Worm (Caenorhabditis elegans) whole organism, early embryonic: ENCODE results near the gene vha-14.

Experiments used
- B0310.2 ChIP-seq: sonication (generic microtip); optimal IDR thresholded peaks from 2 replicates; lab custom pipeline; 2016; ENCODE audit warnings: mild to moderate bottlenecking, missing genetic modification characterization, missing compliant biosample characterization
- F13C5.2 ChIP-seq: sonication (generic microtip); optimal IDR thresholded peaks from 2 replicates; lab custom pipeline; 2017; ENCODE audit warnings: mild to moderate bottlenecking, missing genetic modification characterization, inconsistent platforms, missing compliant biosample characterization
- aly-1 ChIP-seq: sonication (generic microtip); optimal IDR thresholded peaks from 2 replicates; lab custom pipeline; 2016; ENCODE audit warnings: missing genetic modification characterization, missing compliant biosample characterization
- ama-1 ChIP-seq: fragments of 150-350 bp; optimal IDR thresholded peaks from 2 replicates; lab custom pipeline; 2014
- ceh-13 ChIP-seq: fragments of 200-800 bp; sonication (Bioruptor generic); optimal IDR thresholded peaks from 2 replicates; lab custom pipeline; 2018; ENCODE audit warnings: mild to moderate bottlenecking, missing genetic modification characterization, missing compliant biosample characterization
- ceh-36 ChIP-seq: sonication (generic microtip); optimal IDR thresholded peaks from 2 replicates; lab custom pipeline; 2016; ENCODE audit warnings: missing genetic modification characterization, inconsistent platforms, missing compliant biosample characterization
- ets-7 ChIP-seq: sonication (generic microtip); optimal IDR thresholded peaks from 2 replicates; lab custom pipeline; 2016; ENCODE audit warnings: missing genotype, missing genetic modification characterization, missing compliant biosample characterization
- flt-1 ChIP-seq: fragments of 200-800 bp; sonication (Bioruptor generic); IDR thresholded peaks from 2 replicates; pipeline ENCODE4 v1.3.6; 2022; ENCODE audit warnings: missing genetic modification characterization, missing compliant biosample characterization
- hmbx-1 ChIP-seq: sonication (generic microtip); optimal IDR thresholded peaks from 2 replicates; lab custom pipeline; 2016; ENCODE audit warnings: mild to moderate bottlenecking, missing genetic modification characterization, missing compliant biosample characterization
- hmg-4 ChIP-seq: fragments of 200-800 bp; sonication (Bioruptor generic); optimal IDR thresholded peaks from 2 replicates; lab custom pipeline; 2018; ENCODE audit warnings: mild to moderate bottlenecking, missing genetic modification characterization, missing compliant biosample characterization
- hnd-1 ChIP-seq: sonication (generic microtip); optimal IDR thresholded peaks from 2 replicates; lab custom pipeline; 2016; ENCODE audit warnings: missing genetic modification characterization, missing compliant biosample characterization
- pes-1 ChIP-seq: fragments of 200-800 bp; sonication (Bioruptor generic); IDR thresholded peaks from 2 replicates; pipeline ENCODE4 v1.3.6; 2022; ENCODE audit warnings: missing genetic modification reagents, missing genetic modification characterization, missing compliant biosample characterization
- scrt-1 ChIP-seq: fragments of 200-800 bp; sonication (Bioruptor generic); IDR thresholded peaks from 2 replicates; pipeline ENCODE4 v1.3.6; 2022; ENCODE audit warnings: missing genetic modification characterization, missing compliant biosample characterization
- sea-1 ChIP-seq: fragments of 200-800 bp; sonication (Bioruptor generic); conservative IDR thresholded peaks from 2 replicates; pipeline ENCODE4 v1.3.6; 2022; ENCODE audit warnings: missing genetic modification characterization, missing compliant biosample characterization
- tbx-11 ChIP-seq: fragments of 200-800 bp; sonication (Bioruptor generic); IDR thresholded peaks from 2 replicates; pipeline ENCODE4 v1.3.6; 2022; ENCODE audit warnings: missing genetic modification characterization, missing compliant biosample characterization
- tbx-37 ChIP-seq: fragments of 200-800 bp; sonication (Bioruptor generic); conservative IDR thresholded peaks from 2 replicates; pipeline ENCODE4 v1.3.6; 2022; ENCODE audit warnings: missing genetic modification reagents, missing genetic modification characterization, missing compliant biosample characterization
- tra-4 ChIP-seq: sonication (generic microtip); optimal IDR thresholded peaks from 2 replicates; lab custom pipeline; 2017; ENCODE audit warnings: missing genetic modification characterization, missing compliant biosample characterization

The vha-14 gene

DNA sequence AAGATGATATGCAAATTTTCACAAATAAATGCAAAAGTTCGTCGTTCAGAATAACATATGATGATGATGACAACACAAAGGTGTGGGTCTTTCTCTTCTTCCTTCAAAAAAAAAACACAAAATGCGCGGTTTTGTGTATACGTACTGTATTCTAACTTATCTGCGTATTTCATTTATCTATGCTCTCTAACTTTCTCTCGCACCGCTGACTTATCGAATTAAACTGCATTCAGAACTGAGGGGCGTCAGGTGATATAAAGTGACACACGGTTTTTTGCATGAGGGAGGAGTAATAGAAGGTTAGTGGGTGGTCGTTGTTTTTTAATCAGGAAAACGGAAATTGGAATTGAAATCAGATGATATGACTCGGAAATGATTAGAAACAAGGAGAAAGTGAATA, 7.6 kb upstream of the vha-14 start, which contains the start of gene sod-4:
Gene sod-4, minus strand, starts transcription at position 109 of the 400 bp plus-strand sequence.
- no peak for TF ChIP-seq sea-1 (GFP tag; lab: Robert Waterston, UW)
- no peak for TF ChIP-seq ceh-36 (tag; lab: Kevin White, UChicago)
- TF ChIP-seq tbx-11 = no peak

DNA sequence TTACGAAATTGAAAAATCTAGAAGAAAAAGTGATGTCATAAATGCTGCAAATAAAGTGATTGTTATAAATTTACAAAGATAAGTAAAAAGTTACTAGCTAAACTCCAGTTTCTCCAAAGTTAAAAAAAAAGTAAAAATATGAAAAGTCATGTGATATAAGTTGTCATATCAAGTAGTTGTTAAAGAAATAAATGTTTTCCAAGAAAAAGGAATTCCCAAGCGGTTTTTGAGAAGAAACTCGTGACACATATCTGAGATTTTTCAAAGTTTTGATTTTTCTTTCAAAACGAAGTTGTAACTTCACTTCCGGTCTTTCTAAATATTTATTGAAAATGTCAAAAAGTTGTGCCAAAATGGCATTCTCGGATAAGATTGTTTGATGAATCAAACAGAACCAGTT, 6.8 kb upstream of the vha-14 start:
- TF ChIP-seq hnd-1 (tag; lab: Kevin White, UChicago) (no peak), scrt-1 (GFP tag; lab: Robert Waterston, UW) (no peak)

DNA sequence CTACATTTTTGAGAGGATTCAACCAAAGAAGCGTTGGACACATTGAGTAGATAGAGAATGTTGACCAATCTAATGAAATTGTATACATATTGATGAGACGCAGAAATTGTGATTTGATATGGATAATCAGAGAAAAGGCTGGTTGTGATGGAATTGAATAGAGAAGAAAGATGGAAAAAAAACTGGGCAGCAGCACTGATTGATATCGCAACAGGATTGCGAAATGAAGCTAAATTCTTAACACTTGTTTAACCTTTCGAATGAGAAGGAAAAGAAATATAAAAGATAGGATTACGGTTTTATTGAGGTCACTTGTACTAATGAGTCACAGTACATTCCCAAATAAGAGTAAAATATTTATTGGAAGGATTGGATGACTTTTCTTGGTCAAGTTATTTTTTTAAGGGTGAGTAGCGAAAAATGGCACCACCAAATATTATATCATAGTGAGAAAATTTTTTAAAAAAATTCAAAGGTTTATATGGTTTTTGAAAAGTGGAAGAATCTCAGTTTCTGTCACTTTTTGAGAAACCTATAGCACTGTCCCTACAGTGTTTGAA, 5.7 kb upstream of the vha-14 start:
- TF ChIP-seq pes-1 (GFP tag; lab: Robert Waterston, UW) (no peak), flt-1 (GFP tag; lab: Robert Waterston, UW) (no peak), hnd-1 (tag; lab: Kevin White, UChicago) (no peak), ama-1 (lab: Kevin White, UChicago) (no peak), tbx-37 (GFP tag; lab: Robert Waterston, UW) (no peak), tbx-11 (no peak), F13C5.2 (tag; lab: Kevin White, UChicago) (no peak), hmbx-1 (tag; lab: Kevin White, UChicago) (no peak), ceh-36 (tag; lab: Kevin White, UChicago) (no peak), B0310.2 (tag; lab: Kevin White, UChicago) (no peak), scrt-1 (GFP tag; lab: Robert Waterston, UW) (no peak), hmg-4 (GFP tag; lab: Kevin White, UChicago) (no peak), sea-1 (GFP tag; lab: Robert Waterston, UW) (no peak), ceh-13 (GFP tag; lab: Kevin White, UChicago) (no peak), aly-1 (tag; lab: Kevin White, UChicago) (no peak), tra-4 (tag; lab: Kevin White, UChicago) (no peak)

DNA sequence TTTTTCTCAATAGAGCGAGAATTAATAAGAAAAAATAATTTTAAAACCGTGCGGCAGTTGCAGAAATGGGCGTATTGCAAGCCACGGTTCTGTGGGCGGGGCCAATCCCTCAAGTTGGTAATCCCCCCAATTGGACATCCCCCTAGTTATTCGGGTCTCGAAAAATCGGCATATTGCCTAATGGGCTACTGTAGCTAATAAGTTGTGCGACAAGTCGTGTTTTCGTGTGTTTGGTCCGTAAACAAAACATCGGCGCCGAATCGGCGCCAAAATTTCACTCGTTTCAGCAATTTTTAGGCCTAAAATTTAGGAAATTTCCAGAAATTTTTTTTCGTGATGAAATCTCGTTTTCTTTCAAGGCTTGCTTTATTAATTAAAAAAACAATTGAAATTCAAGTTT, 3.6 kb upstream of the vha-14 start:
- TF ChIP-seq tbx-37 (GFP tag; lab: Robert Waterston, UW) = no peak
- TF ChIP-seq F13C5.2 (tag; lab: Kevin White, UChicago) = no peak
- TF ChIP-seq pes-1 (GFP tag; lab: Robert Waterston, UW) = no peak
- no peak for TF ChIP-seq tbx-11
- TF ChIP-seq B0310.2 (tag; lab: Kevin White, UChicago) = no peak
- TF ChIP-seq aly-1 (tag; lab: Kevin White, UChicago) = no peak
- no peak for TF ChIP-seq ama-1 (lab: Kevin White, UChicago)
- no peak for TF ChIP-seq hnd-1 (tag; lab: Kevin White, UChicago)
- TF ChIP-seq flt-1 (GFP tag; lab: Robert Waterston, UW) = no peak
- no peak for TF ChIP-seq ceh-36 (tag; lab: Kevin White, UChicago)
- no peak for TF ChIP-seq tra-4 (tag; lab: Kevin White, UChicago)
- no peak for TF ChIP-seq ets-7 (tag; lab: Kevin White, UChicago)

DNA sequence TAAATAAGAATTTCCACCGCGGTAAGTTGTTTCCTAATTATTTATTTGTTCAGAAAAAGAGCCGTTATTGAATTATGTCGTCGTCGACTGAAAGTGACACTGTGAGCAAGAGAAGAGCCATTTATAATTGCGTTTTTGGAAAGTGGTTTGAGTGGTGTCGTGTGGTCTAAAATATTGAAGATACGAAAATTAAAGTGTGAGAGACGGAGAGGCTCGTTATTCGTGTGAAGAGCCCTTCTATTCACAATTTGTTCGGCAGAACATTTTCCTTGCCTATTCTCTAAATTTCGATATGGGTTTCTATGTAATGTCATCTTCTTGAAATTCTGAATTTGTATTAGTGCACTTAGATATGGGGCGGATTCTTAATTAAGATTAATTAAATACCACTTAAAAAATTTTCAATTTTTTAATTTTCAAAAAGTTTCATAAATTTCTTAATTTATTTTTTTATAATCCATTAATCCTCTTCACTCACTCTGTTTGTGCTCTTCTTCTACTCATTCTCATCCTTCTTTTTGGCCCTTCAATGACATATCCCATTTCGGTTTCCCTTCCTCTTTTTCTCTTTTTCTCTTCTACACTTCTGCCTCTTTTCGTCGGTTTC, 2.0 kb downstream of the vha-14 start:
- TF ChIP-seq B0310.2 (tag; lab: Kevin White, UChicago) = no peak
- TF ChIP-seq aly-1 (tag; lab: Kevin White, UChicago) = no peak
- no peak for TF ChIP-seq ets-7 (tag; lab: Kevin White, UChicago)
- no peak for TF ChIP-seq F13C5.2 (tag; lab: Kevin White, UChicago)
- TF ChIP-seq ceh-13 (GFP tag; lab: Kevin White, UChicago) = no peak
- no peak for TF ChIP-seq tra-4 (tag; lab: Kevin White, UChicago)
- no peak for TF ChIP-seq hmg-4 (GFP tag; lab: Kevin White, UChicago)
- no peak for TF ChIP-seq ceh-36 (tag; lab: Kevin White, UChicago)
- no peak for TF ChIP-seq flt-1 (GFP tag; lab: Robert Waterston, UW)
- TF ChIP-seq tbx-37 (GFP tag; lab: Robert Waterston, UW) = no peak

DNA sequence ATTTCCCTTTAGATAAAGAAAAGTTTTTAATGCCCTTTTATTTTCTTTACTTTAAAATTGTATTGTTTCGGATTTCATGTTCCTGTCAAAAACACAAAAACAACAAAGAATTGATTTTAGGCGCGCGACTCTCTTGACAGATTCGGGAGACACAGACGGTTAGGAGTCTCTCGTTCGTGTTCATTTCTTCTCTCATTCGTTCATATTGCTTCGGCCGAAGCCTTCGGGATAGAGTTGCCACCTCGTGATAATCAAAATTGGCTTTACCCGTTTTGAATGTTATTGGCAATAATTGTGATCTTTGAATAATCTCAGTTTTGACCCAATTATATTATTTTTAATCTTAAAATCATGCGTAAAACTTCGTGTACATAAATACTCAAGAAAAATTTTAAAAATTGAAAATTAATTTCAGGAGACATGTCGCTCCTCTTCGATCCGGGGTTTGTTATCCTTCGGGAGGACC, 3.2 kb downstream of the vha-14 start, which contains the start of gene F55H2.5:
Gene F55H2.5, plus strand, starts transcription at position 416 of the 466 bp plus-strand sequence.
- TF ChIP-seq ama-1 (lab: Kevin White, UChicago) = no peak
- no peak for TF ChIP-seq B0310.2 (tag; lab: Kevin White, UChicago)
- no peak for TF ChIP-seq hmg-4 (GFP tag; lab: Kevin White, UChicago)
- TF ChIP-seq hmbx-1 (tag; lab: Kevin White, UChicago) = no peak
- no peak for TF ChIP-seq ceh-36 (tag; lab: Kevin White, UChicago)
- TF ChIP-seq tbx-37 (GFP tag; lab: Robert Waterston, UW) = no peak
- TF ChIP-seq F13C5.2 (tag; lab: Kevin White, UChicago) = no peak
- TF ChIP-seq aly-1 (tag; lab: Kevin White, UChicago) = no peak
- TF ChIP-seq pes-1 (GFP tag; lab: Robert Waterston, UW) = no peak
- no peak for TF ChIP-seq scrt-1 (GFP tag; lab: Robert Waterston, UW)
- no peak for TF ChIP-seq ets-7 (tag; lab: Kevin White, UChicago)
- TF ChIP-seq tbx-11 = no peak
- TF ChIP-seq tra-4 (tag; lab: Kevin White, UChicago) = no peak
- no peak for TF ChIP-seq sea-1 (GFP tag; lab: Robert Waterston, UW)
- no peak for TF ChIP-seq flt-1 (GFP tag; lab: Robert Waterston, UW)

DNA sequence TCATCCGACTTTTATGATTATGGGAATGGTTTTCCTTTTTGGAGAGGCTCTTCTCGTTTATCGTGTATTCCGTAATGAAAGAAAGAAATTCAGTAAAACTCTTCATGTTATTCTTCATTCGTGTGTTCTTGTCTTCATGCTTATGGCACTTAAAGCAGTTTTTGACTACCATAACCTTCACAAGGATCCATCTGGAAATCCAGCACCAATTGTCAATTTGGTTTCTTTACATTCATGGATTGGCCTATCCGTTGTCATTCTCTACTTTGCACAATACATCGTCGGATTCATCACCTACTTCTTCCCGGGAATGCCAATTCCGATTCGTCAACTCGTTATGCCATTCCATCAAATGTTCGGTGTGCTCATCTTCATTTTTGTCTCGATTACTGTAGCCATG, 3.8 kb downstream of the vha-14 start:
- TF ChIP-seq ceh-13 (GFP tag; lab: Kevin White, UChicago) (no peak), hmbx-1 (tag; lab: Kevin White, UChicago) (no peak), tbx-11 (no peak), hnd-1 (tag; lab: Kevin White, UChicago) (no peak), sea-1 (GFP tag; lab: Robert Waterston, UW) (no peak), ama-1 (lab: Kevin White, UChicago) (no peak), B0310.2 (tag; lab: Kevin White, UChicago) (no peak), aly-1 (tag; lab: Kevin White, UChicago) (no peak), scrt-1 (GFP tag; lab: Robert Waterston, UW) (no peak)
